Worm (Caenorhabditis elegans): ENCODE measurements around the gene fbxa-167.

Gene fbxa-167

DNA sequence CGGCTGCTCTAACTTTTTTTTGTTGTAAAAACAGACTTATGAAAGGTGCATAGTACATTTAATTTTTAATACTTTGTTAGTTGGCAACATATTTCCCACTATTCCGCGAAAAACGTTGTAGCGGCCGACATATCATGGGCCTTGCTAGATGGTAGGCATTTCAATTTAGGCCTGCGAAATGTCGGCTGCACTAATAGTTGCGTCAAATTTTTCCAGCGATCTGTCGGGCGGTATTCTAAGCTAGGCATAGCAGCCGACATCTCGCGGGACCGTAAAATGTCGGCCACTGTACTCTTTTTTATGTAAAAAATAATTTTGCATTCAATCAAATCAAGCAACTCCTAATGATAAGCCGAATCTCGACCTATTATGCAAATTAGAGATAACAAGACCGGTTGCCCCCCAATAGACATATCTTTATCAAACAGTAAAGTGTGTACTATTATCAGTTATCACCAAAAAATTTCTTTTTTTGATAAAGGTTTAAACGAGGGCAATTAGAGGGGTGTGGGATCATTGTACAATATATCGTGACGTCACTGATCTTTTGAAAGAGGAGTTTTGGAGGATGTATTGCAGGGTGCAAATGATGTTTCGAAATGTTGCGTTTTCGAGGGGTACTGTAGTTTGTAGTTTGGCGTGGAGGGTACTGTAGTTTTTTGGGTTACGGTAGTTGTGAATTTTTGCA is 23.8 kb downstream of the fbxa-167 start (continued):
- TF ChIP-seq nhr-6 (tag; optimal IDR thresholded peaks at IDR 0.05) (no peak), F44E2.7 (GFP tag; IDR thresholded peaks at IDR 0.05) (no peak)

DNA sequence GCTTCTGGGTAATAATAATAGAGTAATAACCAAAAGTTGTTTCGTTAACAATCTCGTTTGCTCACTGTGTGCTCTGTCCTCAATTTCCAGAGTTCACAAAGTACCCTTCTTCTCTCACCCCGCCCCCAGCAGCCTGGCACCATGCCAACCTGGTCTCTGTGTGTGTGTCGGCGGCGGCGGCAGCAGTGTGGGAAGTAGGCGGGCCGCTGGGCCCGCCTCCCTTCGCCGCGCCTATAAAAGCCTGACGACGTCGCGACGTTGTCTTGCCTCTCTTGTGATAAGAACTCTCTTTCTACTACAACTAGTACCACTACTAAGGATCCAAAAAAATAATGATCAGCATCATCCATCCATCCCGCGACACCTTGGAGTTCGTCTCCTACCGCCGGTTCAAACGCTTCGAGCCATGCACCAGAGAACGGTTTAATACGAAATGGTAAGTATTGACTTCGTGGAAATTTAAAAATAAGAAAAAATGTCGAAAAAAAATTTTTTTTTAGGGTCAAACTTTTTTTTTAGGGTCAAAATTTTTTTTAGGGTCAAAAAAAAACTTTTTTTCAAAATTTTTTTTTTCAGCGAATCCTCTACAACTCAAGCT is 27.7 kb downstream of the fbxa-167 start, which contains the start of gene C31C9.7:
TSS of gene C31C9.7 (plus strand) at position 261 of the 598 bp plus-strand sequence.
- TF ChIP-seq ztf-7 (tag; optimal IDR thresholded peaks at IDR 0.05), result no peak
- TF ChIP-seq duxl-1 (tag; optimal IDR thresholded peaks at IDR 0.05; ENCODE audit: poor library complexity), result no peak
- TF ChIP-seq madf-5 (GFP tag; IDR thresholded peaks at IDR 0.05), result no peak
- peak; percentile 77 for TF ChIP-seq hlh-11 (tag; optimal IDR thresholded peaks at IDR 0.05)
- no peak for TF ChIP-seq nhr-41 (GFP tag; IDR thresholded peaks at IDR 0.05)
- peak; percentile 80 for TF ChIP-seq ama-1 (optimal IDR thresholded peaks at IDR 0.05)
- TF ChIP-seq zfp-2 (tag; optimal IDR thresholded peaks at IDR 0.05), result no peak
- TF ChIP-seq attf-4 (tag; optimal IDR thresholded peaks at IDR 0.05), result no peak
- no peak for TF ChIP-seq nhr-111 (GFP tag; optimal IDR thresholded peaks at IDR 0.05)
- TF ChIP-seq spr-1 (tag; optimal IDR thresholded peaks at IDR 0.05), result no peak
- TF ChIP-seq F44E2.7 (GFP tag; IDR thresholded peaks at IDR 0.05), result no peak
- TF ChIP-seq nhr-10 (tag; optimal IDR thresholded peaks at IDR 0.05), result no peak
- TF ChIP-seq nhr-102 (tag; optimal IDR thresholded peaks at IDR 0.05), result no peak
- TF ChIP-seq set-16 (GFP tag; IDR thresholded peaks at IDR 0.05), result peak; percentile 94
- peak; percentile 25 for TF ChIP-seq hlh-30 (tag; optimal IDR thresholded peaks at IDR 0.05; ENCODE audit: insufficient read depth)
- TF ChIP-seq nhr-48 (tag; optimal IDR thresholded peaks at IDR 0.05), result peak; percentile 81
- 0 out of 2 replicates have a peak, but pooled peaks have one; percentile 22 for TF ChIP-seq Y105C5A.15 (GFP tag; IDR thresholded peaks at IDR 0.05)
- TF ChIP-seq mep-1 (tag; optimal IDR thresholded peaks at IDR 0.05), result no peak
- no peak for TF ChIP-seq zip-2 (tag; optimal IDR thresholded peaks at IDR 0.05)
- peak; percentile 28; the same call in 1 of the 2 replicates for TF ChIP-seq egl-43 (GFP tag; IDR thresholded peaks at IDR 0.05)
- peak in 1 of 2 experiments; percentile 20 for TF ChIP-seq mdl-1 (tag; optimal IDR thresholded peaks at IDR 0.05)
- no peak for TF ChIP-seq ceh-44 (GFP tag; IDR thresholded peaks at IDR 0.05)
- TF ChIP-seq nhr-28 (tag; optimal IDR thresholded peaks at IDR 0.05), result peak; percentile 9
- TF ChIP-seq hmg-1.1 (GFP tag; IDR thresholded peaks at IDR 0.05), result no peak
- TF ChIP-seq lir-3 (tag; optimal IDR thresholded peaks at IDR 0.05), result no peak
- no peak for TF ChIP-seq dve-1 (tag; optimal IDR thresholded peaks at IDR 0.05; ENCODE audit: insufficient read depth)
- peak; percentile 73 for TF ChIP-seq dmd-6 (GFP tag; IDR thresholded peaks at IDR 0.05)
- no peak for TF ChIP-seq daf-8 (GFP tag; IDR thresholded peaks at IDR 0.05)

DNA sequence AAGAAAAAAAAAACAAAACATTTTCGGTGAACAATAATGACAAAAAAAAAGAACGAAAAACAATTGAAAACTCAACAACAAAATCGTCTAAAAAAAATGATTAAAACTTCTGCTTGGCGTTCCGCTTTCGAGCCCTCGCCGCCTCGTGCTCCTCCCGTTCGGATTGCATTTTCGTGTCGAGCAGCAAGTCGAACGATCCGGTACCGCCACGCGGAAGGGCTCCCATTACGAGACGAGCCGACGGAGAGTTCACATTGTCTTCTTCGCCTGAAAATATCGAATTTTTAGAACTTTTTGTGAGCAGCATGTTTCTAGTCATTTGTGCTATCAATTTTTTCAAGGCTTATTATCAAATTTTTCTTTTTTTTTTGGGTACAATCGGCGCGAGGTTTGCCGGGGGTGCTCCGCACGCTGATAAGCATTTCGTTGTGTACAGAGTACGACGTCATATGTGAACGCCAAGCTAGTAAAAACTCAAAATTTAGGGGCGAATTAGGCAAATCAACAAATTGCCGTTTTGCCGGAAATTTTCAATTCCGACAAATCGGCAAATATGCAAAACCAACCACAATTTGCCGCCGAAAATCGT is 29.5 kb downstream of the fbxa-167 start:
- TF ChIP-seq set-16 (GFP tag; IDR thresholded peaks at IDR 0.05) (peak; percentile 58; the same call in 1 of the 2 replicates), ceh-20 (GFP tag; IDR thresholded peaks at IDR 0.05) (no peak), ctbp-1 (GFP tag; IDR thresholded peaks at IDR 0.05) (no peak), fos-1 (tag; optimal IDR thresholded peaks at IDR 0.05) (no peak), dmd-6 (GFP tag; IDR thresholded peaks at IDR 0.05) (peak; percentile 71), nhr-77 (tag; optimal IDR thresholded peaks at IDR 0.05) (peak; percentile 73), zfp-3 (GFP tag; conservative IDR thresholded peaks at IDR 0.05) (no peak), hlh-30 (tag; optimal IDR thresholded peaks at IDR 0.05; ENCODE audit: insufficient read depth) (peak; percentile 13), spr-3 (GFP tag; optimal IDR thresholded peaks at IDR 0.05) (no peak), hmg-1.1 (GFP tag; IDR thresholded peaks at IDR 0.05) (no peak), nhr-237 (tag; optimal IDR thresholded peaks at IDR 0.05) (no peak), nhr-111 (GFP tag; optimal IDR thresholded peaks at IDR 0.05) (no peak), spr-1 (tag; optimal IDR thresholded peaks at IDR 0.05) (no peak), nhr-102 (tag; optimal IDR thresholded peaks at IDR 0.05) (no peak), aha-1 (tag) (no peak), hlh-11 (tag; optimal IDR thresholded peaks at IDR 0.05) (peak; percentile 69), daf-16 (GFP tag; optimal IDR thresholded peaks at IDR 0.05) (no peak), daf-16 (tag; optimal IDR thresholded peaks at IDR 0.05) (peak; percentile 51), nhr-41 (GFP tag; IDR thresholded peaks at IDR 0.05) (no peak), tag-97 (GFP tag; IDR thresholded peaks at IDR 0.05) (no peak), pqm-1 (tag; optimal IDR thresholded peaks at IDR 0.05) (peak; percentile 84), lir-3 (tag; optimal IDR thresholded peaks at IDR 0.05) (no peak), dve-1 (tag; optimal IDR thresholded peaks at IDR 0.05; ENCODE audit: insufficient read depth) (peak; percentile 20), dpl-1 (GFP tag; optimal IDR thresholded peaks at IDR 0.05) (no peak), nhr-25 (tag; optimal IDR thresholded peaks at IDR 0.05; ENCODE audit: borderline replicate concordance, insufficient read depth) (no peak), sdz-12 (GFP tag; optimal IDR thresholded peaks at IDR 0.05) (no peak), Y48G9A.11 (GFP tag; IDR thresholded peaks at IDR 0.05) (no peak)
